Fruit fly (Drosophila melanogaster) whole organism, embryonic: ENCODE measurements around the gene CG14402.

ENCODE experiments used
- Bgb ChIP-seq: fragments of 200-800 bp; sonication (Bioruptor generic); IDR thresholded peaks from 2 replicates; pipeline ENCODE4 v1.3.6; 2022; ENCODE audit warnings: missing biosample characterization, missing genetic modification characterization; ENCODE audit not compliant: partially characterized antibody
- CG2712 ChIP-seq: fragments of 200-800 bp; optimal IDR thresholded peaks from 3 replicates; lab custom pipeline; 2019; ENCODE audit warnings: missing biosample characterization, mild to moderate bottlenecking, missing genetic modification characterization, moderate library complexity
- CG4360 ChIP-seq: fragments of 200-800 bp; sonication (Bioruptor generic); IDR thresholded peaks from 2 replicates; pipeline ENCODE4 v1.3.6; 2022; ENCODE audit warnings: missing biosample characterization, missing genetic modification characterization
- CG5180 ChIP-seq: fragments of 200-800 bp; sonication (Bioruptor generic); optimal IDR thresholded peaks from 3 replicates; lab custom pipeline; 2017; ENCODE audit warnings: missing biosample characterization, missing genetic modification characterization, mild to moderate bottlenecking, moderate library complexity, missing genetic modification reagents
- CG9817 ChIP-seq: fragments of 200-800 bp; sonication (Bioruptor generic); optimal IDR thresholded peaks from 2 replicates; lab custom pipeline; 2018; ENCODE audit warnings: missing biosample characterization, mild to moderate bottlenecking, missing genetic modification characterization, moderate library complexity
- CoRest ChIP-seq: fragments of 200-800 bp; sonication (Bioruptor generic); optimal IDR thresholded peaks from 3 replicates; lab custom pipeline; 2018; ENCODE audit warnings: missing biosample characterization, mild to moderate bottlenecking, missing genetic modification characterization, moderate library complexity
- ato ChIP-seq: fragments of 200-800 bp; sonication (Bioruptor generic); IDR thresholded peaks from 2 replicates; pipeline ENCODE4 v1.3.6; 2022; ENCODE audit warnings: missing biosample characterization, missing genetic modification characterization; ENCODE audit not compliant: partially characterized antibody

dm6 chr2L:20828701-20829100, 20.4 kb upstream of the CG14402 start:
- TF ChIP-seq CG4360 (no peak), CG5180 (GFP tag; lab: Kevin White, UChicago) (no peak), CG2712 (tag; lab: Kevin White, UChicago) (no peak), Bgb (GFP tag; lab: Robert Waterston, UW) (no peak), CG9817 (tag; lab: Kevin White, UChicago) (no peak), ato (GFP tag; lab: Robert Waterston, UW) (no peak), CoRest (tag; lab: Kevin White, UChicago) (no peak)
